Worm (Caenorhabditis elegans) whole organism, midembryonic: ENCODE data around the gene F41E6.1.

Source experiments
- T22C8.4 ChIP-seq: fragments of 200-800 bp; sonication (Bioruptor generic); IDR thresholded peaks from 2 replicates; pipeline ENCODE4 v1.3.6; 2022; ENCODE audit warnings: missing genetic modification characterization, missing compliant biosample characterization
- cog-1 ChIP-seq: sonication (generic microtip); optimal IDR thresholded peaks from 2 replicates; lab custom pipeline; 2016; ENCODE audit warnings: missing genetic modification characterization, missing compliant biosample characterization
- flt-1 ChIP-seq: fragments of 200-800 bp; sonication (Bioruptor generic); IDR thresholded peaks from 2 replicates; pipeline ENCODE4 v1.3.6; 2022; ENCODE audit warnings: missing genetic modification characterization, missing compliant biosample characterization
- klf-2 ChIP-seq: fragments of 200-800 bp; sonication (Bioruptor generic); conservative IDR thresholded peaks from 2 replicates; pipeline ENCODE4 v1.3.6; 2022; ENCODE audit warnings: missing genetic modification reagents, missing genetic modification characterization, missing compliant biosample characterization
- med-1 ChIP-seq: sonication (generic microtip); optimal IDR thresholded peaks from 2 replicates; lab custom pipeline; 2017; ENCODE audit warnings: missing genetic modification characterization, mild to moderate bottlenecking, missing compliant biosample characterization, antibody characterized with exemption, missing genetic modification reagents; ENCODE audit not compliant: insufficient read depth
- ref-1 ChIP-seq: fragments of 200-800 bp; sonication (Bioruptor generic); conservative IDR thresholded peaks from 2 replicates; pipeline ENCODE4 v1.3.6; 2022; ENCODE audit warnings: missing genetic modification reagents, missing genetic modification characterization, missing compliant biosample characterization
- tab-1 ChIP-seq: fragments of 200-800 bp; sonication (Bioruptor generic); IDR thresholded peaks from 2 replicates; pipeline ENCODE4 v1.3.6; 2022; ENCODE audit warnings: missing genetic modification characterization, missing compliant biosample characterization
- ztf-23 ChIP-seq: fragments of 200-800 bp; sonication (Bioruptor generic); IDR thresholded peaks from 2 replicates; pipeline ENCODE4 v1.3.6; 2022; ENCODE audit warnings: missing genetic modification reagents, missing genetic modification characterization, missing compliant biosample characterization
- ztf-29 ChIP-seq: fragments of 200-800 bp; sonication (Bioruptor generic); IDR thresholded peaks from 2 replicates; pipeline ENCODE4 v1.3.6; 2022; ENCODE audit warnings: missing genetic modification reagents, missing genetic modification characterization, missing compliant biosample characterization

ce11 chrV:8658577-8659362, 36.4 kb downstream of the F41E6.1 start:
- TF ChIP-seq T22C8.4 (GFP tag; lab: Robert Waterston, UW), result no peak
- TF ChIP-seq ref-1 (GFP tag; lab: Robert Waterston, UW), result no peak
- no peak for TF ChIP-seq cog-1
- TF ChIP-seq klf-2 (GFP tag; lab: Robert Waterston, UW), result no peak
- no peak for TF ChIP-seq flt-1
- no peak for TF ChIP-seq ztf-23 (GFP tag; lab: Robert Waterston, UW)
- no peak for TF ChIP-seq med-1 (GFP tag; lab: Kevin White, UChicago)
- no peak for TF ChIP-seq tab-1 (GFP tag; lab: Robert Waterston, UW)
- TF ChIP-seq ztf-29 (GFP tag; lab: Robert Waterston, UW), result no peak
